Worm (Caenorhabditis elegans) whole organism, L3 larva: ENCODE data around the gene mab-10.

Experiments
- ama-1 ChIP-seq: fragments of 150-350 bp; optimal IDR thresholded peaks from 2 replicates; lab custom pipeline; 2018
- ceh-16 ChIP-seq: sonication (generic microtip); optimal IDR thresholded peaks from 2 replicates; lab custom pipeline; 2017; ENCODE audit warnings: missing biosample characterization, missing genetic modification characterization
- elt-1 ChIP-seq: fragments of 150-350 bp; optimal IDR thresholded peaks from 2 replicates; lab custom pipeline; 2014; ENCODE audit warnings: missing biosample characterization, missing genetic modification characterization
- elt-2 ChIP-seq: sonication (generic microtip); optimal IDR thresholded peaks from 2 replicates; lab custom pipeline; 2016; ENCODE audit warnings: missing genetic modification reagents, mild to moderate bottlenecking, missing genetic modification characterization, missing compliant biosample characterization
- elt-3 ChIP-seq, 3 experiments: fragments of 150-350 bp in 1 of 3; sonication (generic microtip) in 2 of 3; optimal IDR thresholded peaks; 2 replicates in 2 of 3; 4 replicates in 1 of 3; lab custom pipeline; 2014 to 2017; ENCODE audit warnings: missing biosample characterization in 3 of 3, missing genetic modification characterization in 3 of 3
- eor-1 ChIP-seq, 2 experiments: fragments of 150-350 bp; optimal IDR thresholded peaks; 2 replicates each; lab custom pipeline; 2014 to 2018; ENCODE audit warnings: missing biosample characterization in 2 of 2, missing genetic modification characterization in 2 of 2
- fkh-2 ChIP-seq: fragments of 150-350 bp; optimal IDR thresholded peaks from 2 replicates; lab custom pipeline; 2014; ENCODE audit warnings: missing biosample characterization, missing genetic modification reagents, missing genetic modification characterization
- fos-1 ChIP-seq: fragments of 150-350 bp; optimal IDR thresholded peaks from 2 replicates; lab custom pipeline; 2014; ENCODE audit warnings: missing biosample characterization, missing genetic modification characterization
- hmg-11 ChIP-seq: sonication (generic microtip); optimal IDR thresholded peaks from 2 replicates; lab custom pipeline; 2016; ENCODE audit warnings: missing genetic modification characterization, missing compliant biosample characterization
- jun-1 ChIP-seq: fragments of 150-350 bp; optimal IDR thresholded peaks from 2 replicates; lab custom pipeline; 2014; ENCODE audit warnings: missing biosample characterization, missing genetic modification reagents, missing genetic modification characterization
- lin-15B ChIP-seq: fragments of 150-350 bp; optimal IDR thresholded peaks from 2 replicates; lab custom pipeline; 2014; ENCODE audit warnings: missing biosample characterization, missing genetic modification characterization
- lin-39 ChIP-seq: fragments of 150-350 bp; optimal IDR thresholded peaks from 2 replicates; lab custom pipeline; 2018; ENCODE audit warnings: missing biosample characterization, missing genetic modification reagents, missing genetic modification characterization
- mdl-1 ChIP-seq: fragments of 150-350 bp; optimal IDR thresholded peaks from 2 replicates; lab custom pipeline; 2014; ENCODE audit warnings: missing biosample characterization, missing genetic modification characterization
- nfya-1 ChIP-seq: sonication (generic microtip); optimal IDR thresholded peaks from 2 replicates; lab custom pipeline; 2017; ENCODE audit warnings: missing genetic modification characterization, mild to moderate bottlenecking, missing compliant biosample characterization, antibody characterized with exemption, moderate library complexity; ENCODE audit not compliant: insufficient read depth
- nhr-11 ChIP-seq: fragments of 150-350 bp; optimal IDR thresholded peaks from 2 replicates; lab custom pipeline; 2014; ENCODE audit warnings: missing biosample characterization, missing genetic modification characterization
- nhr-12 ChIP-seq: fragments of 150-350 bp; optimal IDR thresholded peaks from 2 replicates; lab custom pipeline; 2014; ENCODE audit warnings: missing biosample characterization, missing genetic modification characterization
- nhr-25 ChIP-seq: sonication (generic microtip); optimal IDR thresholded peaks from 2 replicates; lab custom pipeline; 2017; ENCODE audit warnings: missing biosample characterization, missing genetic modification characterization
- nhr-43 ChIP-seq: sonication (generic microtip); optimal IDR thresholded peaks from 2 replicates; lab custom pipeline; 2016; ENCODE audit warnings: mild to moderate bottlenecking, missing genetic modification characterization, missing compliant biosample characterization; ENCODE audit not compliant: poor library complexity, severe bottlenecking
- pha-4 ChIP-seq: fragments of 150-350 bp; optimal IDR thresholded peaks from 2 replicates; lab custom pipeline; 2014; ENCODE audit warnings: missing biosample characterization, missing genetic modification reagents, missing genetic modification characterization
- pqm-1 ChIP-seq: fragments of 150-350 bp; optimal IDR thresholded peaks from 2 replicates; lab custom pipeline; 2017; ENCODE audit warnings: missing biosample characterization, missing genetic modification characterization, inconsistent platforms
- sea-2 ChIP-seq: fragments of 150-350 bp; sonication (generic microtip); optimal IDR thresholded peaks from 4 replicates; lab custom pipeline; 2014; ENCODE audit warnings: missing biosample characterization, missing genetic modification reagents, missing genetic modification characterization
- skn-1 ChIP-seq: fragments of 150-350 bp; optimal IDR thresholded peaks from 2 replicates; lab custom pipeline; 2014; ENCODE audit warnings: missing biosample characterization, missing genetic modification characterization
- snpc-4 ChIP-seq: fragments of 150-350 bp; optimal IDR thresholded peaks from 2 replicates; lab custom pipeline; 2014; ENCODE audit warnings: missing biosample characterization, missing genetic modification characterization
- tbx-2 ChIP-seq: sonication (generic microtip); optimal IDR thresholded peaks from 2 replicates; lab custom pipeline; 2016; ENCODE audit warnings: mild to moderate bottlenecking, missing genetic modification characterization, missing compliant biosample characterization
- zag-1 ChIP-seq: fragments of 150-350 bp; optimal IDR thresholded peaks from 2 replicates; lab custom pipeline; 2014; ENCODE audit warnings: missing biosample characterization, missing genetic modification characterization
- ztf-11 ChIP-seq: fragments of 150-350 bp; optimal IDR thresholded peaks from 2 replicates; lab custom pipeline; 2014; ENCODE audit warnings: missing biosample characterization, missing genetic modification characterization
- ztf-4 ChIP-seq: fragments of 150-350 bp; optimal IDR thresholded peaks from 2 replicates; lab custom pipeline; 2014; ENCODE audit warnings: missing biosample characterization, missing genetic modification characterization

The mab-10 gene

DNA sequence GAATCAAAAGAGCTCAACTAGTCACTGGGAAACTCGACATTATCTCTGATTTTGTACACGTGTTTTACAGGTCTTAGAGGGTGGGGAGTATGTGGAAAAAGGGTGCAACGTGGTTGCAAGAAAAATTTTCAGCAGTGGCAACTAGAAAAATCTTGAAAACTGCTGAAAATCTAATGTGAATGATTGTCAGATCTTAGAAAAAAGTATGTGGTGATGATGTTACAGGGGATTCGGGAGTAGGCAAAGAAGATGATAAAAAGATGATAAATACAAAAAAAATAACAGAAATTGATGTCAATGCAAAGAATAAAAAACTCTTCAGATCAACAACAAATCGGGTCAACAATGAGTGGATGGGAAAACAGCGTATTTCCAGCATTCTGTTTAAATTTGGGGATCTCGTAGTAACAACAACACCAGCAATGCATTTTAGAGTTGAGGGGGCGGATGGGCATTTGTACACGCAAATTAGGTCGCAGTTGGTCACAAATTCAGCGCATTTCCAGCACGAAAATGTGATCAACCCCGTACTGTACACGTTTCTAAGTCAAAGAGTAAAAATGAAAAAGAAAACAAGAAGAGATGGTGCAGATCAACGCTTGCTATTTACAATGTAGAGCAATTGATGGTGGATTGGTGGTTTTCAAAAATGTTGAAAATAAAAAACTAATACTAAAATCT lies 15.7 kb downstream of the mab-10 start:
- TF ChIP-seq pqm-1 (tag; lab: Kevin White, UChicago): no peak
- TF ChIP-seq pha-4 (tag; lab: Kevin White, UChicago): peak; percentile 27
- TF ChIP-seq nhr-25 (tag; lab: Kevin White, UChicago): peak; percentile 8
- no peak for TF ChIP-seq fkh-2
- peak; percentile 47 for TF ChIP-seq ama-1 (lab: Kevin White, UChicago)
- peak; percentile 9 for TF ChIP-seq jun-1 (tag; lab: Kevin White, UChicago)
- TF ChIP-seq elt-1: peak; percentile 7
- TF ChIP-seq hmg-11 (tag; lab: Kevin White, UChicago): no peak
- TF ChIP-seq zag-1 (tag; lab: Kevin White, UChicago): no peak
- peak in 1 of 3 experiments; percentile 11 for TF ChIP-seq elt-3 (tag; optimal IDR thresholded peaks at IDR 0.05; lab: Kevin White, UChicago)
- TF ChIP-seq, all 47 proteins: peak for 6

DNA sequence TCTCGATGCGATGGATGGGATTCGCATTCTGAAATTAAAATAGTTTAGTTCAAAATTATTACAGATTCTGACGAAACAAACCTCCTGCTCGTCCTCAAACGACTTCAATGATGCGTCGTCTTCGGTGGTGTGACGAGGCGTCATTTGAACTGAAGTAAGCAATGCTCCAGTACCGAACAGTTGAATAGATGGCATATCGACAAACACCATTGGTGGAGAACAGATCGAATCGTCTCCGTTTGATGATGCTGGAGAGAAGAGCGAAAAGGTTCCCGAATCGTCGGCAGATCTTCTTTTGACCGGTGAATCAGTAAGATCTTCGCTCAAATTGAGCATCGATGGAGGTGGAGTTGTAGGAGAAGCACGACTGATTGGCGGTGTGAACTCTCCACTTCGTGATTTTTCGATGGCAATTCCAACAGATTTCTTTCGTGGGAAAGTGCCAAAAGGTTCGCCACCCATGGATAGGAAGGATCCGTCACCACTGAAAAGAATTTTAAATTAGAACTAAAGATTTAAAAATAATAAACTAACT lies 16.6 kb downstream of the mab-10 start:
- peak; percentile 95 for TF ChIP-seq ama-1 (lab: Kevin White, UChicago)
- peak; percentile 1 for TF ChIP-seq tbx-2 (tag; lab: Kevin White, UChicago)
- TF ChIP-seq ztf-4 (tag; lab: Kevin White, UChicago): peak; percentile 26
- TF ChIP-seq ztf-11 (tag; lab: Kevin White, UChicago): no peak

ce11 chrII:10545213-10545612 lies 17.3 kb downstream of the mab-10 start:
- TF ChIP-seq nhr-25 (tag; lab: Kevin White, UChicago) (peak; percentile 65), ama-1 (lab: Kevin White, UChicago) (peak; percentile 38), nhr-43 (tag; lab: Kevin White, UChicago) (peak; percentile 50), pqm-1 (tag; lab: Kevin White, UChicago) (no peak)
- TF ChIP-seq, all 47 proteins: peak for 3

DNA sequence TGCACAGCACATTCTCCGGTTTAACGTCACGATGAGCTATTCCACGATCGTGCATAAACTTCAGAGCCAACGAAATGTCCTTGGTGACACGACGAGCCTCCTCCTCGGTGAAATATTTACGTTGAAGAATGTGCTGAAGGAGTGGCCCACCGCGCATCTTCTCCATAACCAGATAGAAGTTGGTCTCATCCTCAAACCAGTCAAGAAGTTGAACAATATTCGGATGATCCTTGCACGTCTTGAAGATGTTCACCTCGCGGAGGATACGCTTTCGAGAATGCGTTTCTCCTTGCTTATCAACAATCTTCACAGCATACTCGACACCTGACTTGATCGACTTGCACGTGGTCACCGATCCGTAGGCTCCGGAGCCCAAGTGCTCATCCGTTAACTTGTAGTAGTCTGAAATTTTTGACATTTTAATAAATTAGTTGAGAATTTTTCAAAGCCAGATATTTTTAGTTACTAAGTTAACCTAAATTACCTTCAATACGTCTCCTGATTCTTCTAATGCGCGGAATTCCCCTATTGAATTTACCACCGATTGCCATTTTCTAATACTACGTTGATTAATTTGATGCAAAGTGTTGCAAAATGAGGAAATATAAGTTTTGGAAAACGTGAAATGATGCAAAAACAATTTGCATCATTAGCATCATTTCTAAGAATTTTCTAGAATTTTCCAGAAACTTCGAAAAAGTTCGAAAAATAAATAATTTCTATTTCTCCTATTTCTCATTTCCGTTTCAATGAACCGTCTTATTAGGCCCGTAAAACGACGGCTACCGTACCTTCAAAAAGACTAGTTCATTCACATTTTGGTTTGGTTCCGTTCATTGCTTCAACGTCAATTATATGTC lies 18.3 kb downstream of the mab-10 start:
- TF ChIP-seq eor-1 (tag; optimal IDR thresholded peaks at IDR 0.05; lab: Kevin White, UChicago) (peak in 1 of 2 experiments; percentile 28), nhr-43 (tag; lab: Kevin White, UChicago) (peak; percentile 37), nhr-12 (tag; lab: Kevin White, UChicago) (no peak), ama-1 (lab: Kevin White, UChicago) (peak; percentile 70), nfya-1 (tag; lab: Kevin White, UChicago) (peak; percentile 16), lin-15B (tag; lab: Kevin White, UChicago) (no peak), pha-4 (tag; lab: Kevin White, UChicago) (peak; percentile 3)

ce11 chrII:10546784-10547087 lies 18.9 kb downstream of the mab-10 start:
- TF ChIP-seq lin-39 (peak; percentile 14), ceh-16 (no peak), fkh-2 (no peak), nhr-25 (tag; lab: Kevin White, UChicago) (peak; percentile 24), sea-2 (GFP tag; lab: Kevin White, UChicago) (no peak), skn-1 (no peak), elt-2 (tag; lab: Kevin White, UChicago) (no peak), fos-1 (no peak), ztf-4 (tag; lab: Kevin White, UChicago) (peak; percentile 36), nfya-1 (tag; lab: Kevin White, UChicago) (peak; percentile 5), snpc-4 (tag; lab: Kevin White, UChicago) (no peak), nhr-11 (tag; lab: Kevin White, UChicago) (peak; percentile 3)

ce11 chrII:10547311-10547710 lies 19.4 kb downstream of the mab-10 start:
- TF ChIP-seq nhr-25 (tag; lab: Kevin White, UChicago) (peak; percentile 4), mdl-1 (no peak), lin-39 (peak; percentile 3)
